Fruit fly (Drosophila melanogaster): ENCODE data around the gene Sirup.

dm6 chr2L:7984889-7985514 is 13.7 kb upstream of the Sirup start:
- TF ChIP-seq Eip93F (GFP tag; optimal IDR thresholded peaks at IDR 0.05) = peak; percentile 40
- peak; percentile 66 for TF ChIP-seq Eip75B (GFP tag; optimal IDR thresholded peaks at IDR 0.05)
- peak; percentile 15 for TF ChIP-seq CG4318 (GFP tag; optimal IDR thresholded peaks at IDR 0.05)
- peak; percentile 56 for TF ChIP-seq CG6808 (GFP tag; optimal IDR thresholded peaks at IDR 0.05)
- no peak for TF ChIP-seq CG11294 (GFP tag; IDR thresholded peaks at IDR 0.05)
- peak; percentile 53 for TF ChIP-seq CG31627 (GFP tag; optimal IDR thresholded peaks at IDR 0.05)
- TF ChIP-seq Sox14 (GFP tag; optimal IDR thresholded peaks at IDR 0.05) = peak; percentile 73
- no peak for TF ChIP-seq Gug (GFP tag; IDR thresholded peaks at IDR 0.05)
- TF ChIP-seq Eip78C (GFP tag) = peak; percentile 93
- TF ChIP-seq vri (GFP tag; optimal IDR thresholded peaks at IDR 0.05) = peak; percentile 83
- peak; percentile 52 for TF ChIP-seq OdsH (GFP tag; optimal IDR thresholded peaks at IDR 0.05)
- peak; percentile 22 for TF ChIP-seq fkh (GFP tag; optimal IDR thresholded peaks at IDR 0.05)
- peak; percentile 32 for TF ChIP-seq CG9139 (GFP tag; optimal IDR thresholded peaks at IDR 0.05)
- TF ChIP-seq Sox102F (GFP tag; optimal IDR thresholded peaks at IDR 0.05) = peak; percentile 66
